Worm (Caenorhabditis elegans) whole organism, L4 larva: ENCODE results near the gene C24B9.3.

Experiments
- F10B5.3 ChIP-seq: sonication (generic microtip); optimal IDR thresholded peaks from 2 replicates; lab custom pipeline; 2016; ENCODE audit warnings: mild to moderate bottlenecking, missing genetic modification characterization, missing compliant biosample characterization
- daf-16 ChIP-seq, 3 experiments: sonication (generic microtip); optimal IDR thresholded peaks; 2 replicates each; lab custom pipeline; 2016 to 2017; ENCODE audit warnings: missing genetic modification characterization in 3 of 3, missing genetic modification reagents in 3 of 3, mild to moderate bottlenecking in 2 of 3, missing compliant biosample characterization in 2 of 3, missing biosample characterization in 1 of 3, moderate library complexity in 1 of 3
- dmd-9 ChIP-seq: fragments of 200-800 bp; sonication (Bioruptor generic); IDR thresholded peaks from 2 replicates; pipeline ENCODE4 v1.3.6; 2022; ENCODE audit warnings: missing genetic modification reagents, missing genetic modification characterization, missing compliant biosample characterization
- egl-27 ChIP-seq: sonication (generic microtip); optimal IDR thresholded peaks from 3 replicates; lab custom pipeline; 2017; ENCODE audit warnings: missing biosample characterization, missing genetic modification reagents, missing genetic modification characterization
- lin-39 ChIP-seq: fragments of 150-350 bp; optimal IDR thresholded peaks from 2 replicates; lab custom pipeline; 2014; ENCODE audit warnings: missing biosample characterization, missing genetic modification reagents, missing genetic modification characterization
- nhr-11 ChIP-seq: fragments of 150-350 bp; optimal IDR thresholded peaks from 2 replicates; lab custom pipeline; 2014; ENCODE audit warnings: missing biosample characterization, missing genetic modification characterization
- php-3 ChIP-seq: fragments of 200-800 bp; sonication (Bioruptor generic); IDR thresholded peaks from 2 replicates; pipeline ENCODE4 v1.3.6; 2022; ENCODE audit warnings: missing genetic modification reagents, missing genetic modification characterization, missing compliant biosample characterization

ce11 chrV:2666600-2666999, 44.8 kb downstream of the C24B9.3 start, which contains the start of gene W02G9.4:
- TF ChIP-seq dmd-9 (no peak), egl-27 (tag; lab: Kevin White, UChicago) (no peak), daf-16 (GFP tag; optimal IDR thresholded peaks at IDR 0.05; lab: Kevin White, UChicago) (no peak), daf-16 (tag; optimal IDR thresholded peaks at IDR 0.05; lab: Kevin White, UChicago) (no peak), F10B5.3 (tag; lab: Kevin White, UChicago) (no peak), nhr-11 (no peak), php-3 (no peak), lin-39 (tag; lab: Kevin White, UChicago) (no peak)
